Worm (Caenorhabditis elegans): Measurements from ENCODE around the gene srh-37.

The srh-37 gene

DNA sequence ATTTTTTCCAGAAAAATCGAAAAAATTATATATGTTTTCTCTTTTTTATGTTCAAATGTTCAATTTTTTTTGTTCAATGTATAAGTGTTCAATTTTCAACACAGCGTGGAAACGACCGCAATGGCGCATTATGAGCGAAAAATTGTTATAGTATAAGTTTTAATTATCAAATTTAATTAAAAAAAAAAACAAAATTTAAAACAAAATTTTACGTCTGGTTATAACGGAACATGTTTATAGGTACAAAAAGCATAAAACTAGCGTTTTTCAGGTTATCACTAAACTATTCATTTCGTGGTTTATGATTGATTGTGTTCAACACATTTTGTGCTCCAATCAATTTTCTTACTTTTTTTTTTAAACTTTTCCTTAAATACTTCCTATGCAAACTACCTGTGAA, 23.0 kb downstream of the srh-37 start, which contains the start of gene nhr-106:
Gene nhr-106, plus strand, starts transcription at position 301 of the 400 bp plus-strand sequence.
- TF ChIP-seq mef-2 (tag; optimal IDR thresholded peaks at IDR 0.05): no peak
- no peak for TF ChIP-seq sup-37 (GFP tag; optimal IDR thresholded peaks at IDR 0.05)
- no peak for TF ChIP-seq nhr-84 (tag; optimal IDR thresholded peaks at IDR 0.05)
- no peak for TF ChIP-seq elt-3 (tag; optimal IDR thresholded peaks at IDR 0.05)
- no peak for TF ChIP-seq hpl-2 (GFP tag; optimal IDR thresholded peaks at IDR 0.05)
- no peak for TF ChIP-seq sptf-1 (tag; optimal IDR thresholded peaks at IDR 0.05)
- TF ChIP-seq F16B12.6 (tag; optimal IDR thresholded peaks at IDR 0.05): no peak
- TF ChIP-seq vab-15 (tag; optimal IDR thresholded peaks at IDR 0.05): no peak
- TF ChIP-seq hlh-17 (GFP tag; optimal IDR thresholded peaks at IDR 0.05; ENCODE audit: borderline replicate concordance): no peak
- no peak for TF ChIP-seq snu-23 (GFP tag; optimal IDR thresholded peaks at IDR 0.05)
- TF ChIP-seq mab-9 (GFP tag; IDR thresholded peaks at IDR 0.05): no peak
- TF ChIP-seq nhr-11 (tag; optimal IDR thresholded peaks at IDR 0.05): no peak
- no peak for TF ChIP-seq fkh-8 (tag; optimal IDR thresholded peaks at IDR 0.05)
- no peak for TF ChIP-seq nhr-12 (tag; optimal IDR thresholded peaks at IDR 0.05)
- TF ChIP-seq ztf-4 (tag; optimal IDR thresholded peaks at IDR 0.05): no peak

DNA sequence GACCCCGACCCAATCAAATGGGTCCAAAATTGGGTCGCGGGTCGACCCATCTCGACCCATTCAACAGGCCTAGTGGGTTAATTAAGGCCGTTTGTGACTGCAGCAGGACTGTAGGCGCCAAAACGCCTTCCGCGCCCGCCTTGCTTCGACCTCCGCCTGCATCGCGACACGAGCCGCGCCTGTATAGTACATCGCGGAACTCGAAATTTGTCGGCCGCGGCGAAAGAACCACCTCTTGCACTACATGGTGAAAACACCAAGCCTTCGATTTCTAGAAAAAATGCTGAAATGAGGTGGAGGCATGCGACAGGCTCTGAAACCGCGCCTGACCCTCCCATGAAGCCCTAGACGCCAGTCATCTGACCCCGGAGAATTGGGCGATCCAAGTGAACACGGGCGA, 24.3 kb downstream of the srh-37 start:
- no peak for TF ChIP-seq sox-4 (tag; optimal IDR thresholded peaks at IDR 0.05)

DNA sequence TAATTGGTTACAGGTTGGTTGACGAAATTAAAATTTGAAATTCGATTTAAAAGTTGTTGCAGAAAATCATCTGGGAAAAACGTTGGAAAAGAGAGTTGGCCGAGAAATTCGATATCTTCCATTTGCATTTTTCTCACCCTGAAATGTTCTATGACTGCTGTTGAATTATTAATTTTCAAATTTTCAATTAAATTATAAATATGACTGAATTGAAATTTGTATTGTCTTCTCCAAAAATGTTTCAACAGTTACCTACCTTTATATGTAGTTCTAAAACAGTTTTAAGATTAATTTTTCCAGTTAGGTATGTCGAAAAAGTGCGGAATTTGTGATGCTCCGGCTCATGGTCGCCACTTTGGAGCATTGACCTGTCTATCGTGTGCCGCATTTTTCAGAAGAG, 25.6 kb downstream of the srh-37 start, which contains the start of gene nhr-211:
Gene nhr-211, plus strand, starts transcription at position 301 of the 400 bp plus-strand sequence.
- TF ChIP-seq isw-1 (GFP tag; IDR thresholded peaks at IDR 0.05) (no peak), elt-3 (tag; optimal IDR thresholded peaks at IDR 0.05) (no peak), lin-13 (GFP tag; optimal IDR thresholded peaks at IDR 0.05) (no peak), mef-2 (tag; optimal IDR thresholded peaks at IDR 0.05) (no peak), tlp-1 (tag; optimal IDR thresholded peaks at IDR 0.05) (no peak), ces-1 (GFP tag; optimal IDR thresholded peaks at IDR 0.05) (no peak), lir-3 (tag; optimal IDR thresholded peaks at IDR 0.05; ENCODE audit: poor library complexity) (no peak), pqm-1 (tag; optimal IDR thresholded peaks at IDR 0.05) (no peak), unc-62 (GFP tag; optimal IDR thresholded peaks at IDR 0.05) (no peak), sox-4 (tag; optimal IDR thresholded peaks at IDR 0.05) (no peak), C34B4.2 (tag; optimal IDR thresholded peaks at IDR 0.05) (no peak), vab-15 (tag; optimal IDR thresholded peaks at IDR 0.05) (no peak), nhr-47 (tag; optimal IDR thresholded peaks at IDR 0.05) (no peak), sup-37 (GFP tag; optimal IDR thresholded peaks at IDR 0.05) (no peak), lin-15B (tag; optimal IDR thresholded peaks at IDR 0.05) (no peak), hlh-17 (GFP tag; optimal IDR thresholded peaks at IDR 0.05; ENCODE audit: borderline replicate concordance) (no peak), lin-39 (tag; optimal IDR thresholded peaks at IDR 0.05) (no peak), dsc-1 (tag; optimal IDR thresholded peaks at IDR 0.05) (no peak)

DNA sequence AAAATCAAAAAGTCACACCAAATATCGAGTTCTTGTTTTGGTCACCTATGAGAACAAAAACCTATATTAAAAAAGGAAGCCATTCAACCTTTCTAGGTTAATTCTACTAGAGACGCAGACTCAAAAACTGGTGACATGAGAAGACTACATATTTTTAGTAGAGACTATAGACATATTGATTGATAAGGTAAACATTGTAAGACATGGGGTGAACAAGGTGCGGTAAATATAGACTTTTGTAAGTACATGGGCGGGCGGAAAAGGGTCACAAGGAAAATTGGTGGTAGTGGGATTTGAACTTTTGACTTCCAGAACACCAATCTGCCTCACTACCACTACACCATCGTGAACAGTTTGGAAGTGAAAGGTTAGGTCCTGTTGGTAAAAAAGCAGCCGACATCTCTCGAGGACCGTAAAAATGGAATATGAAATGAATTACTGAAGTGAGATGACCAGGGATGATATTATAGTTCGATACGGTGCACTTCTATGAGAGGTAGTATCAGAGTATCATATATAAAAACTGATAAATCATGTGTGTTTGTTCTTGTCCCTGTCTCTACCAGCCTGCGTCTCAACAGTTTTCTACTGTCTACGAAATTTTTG, 27.9 kb downstream of the srh-37 start, which contains the start of gene nhr-212:
Gene nhr-212, plus strand, starts transcription at position 573 of the 606 bp plus-strand sequence.
- TF ChIP-seq mep-1 (tag; optimal IDR thresholded peaks at IDR 0.05) (no peak), snpc-4 (tag; optimal IDR thresholded peaks at IDR 0.05) (peak; percentile 86), efl-1 (optimal IDR thresholded peaks at IDR 0.05) (no peak), efl-1 (GFP tag; optimal IDR thresholded peaks at IDR 0.05 in 1 of 2) (peak in 1 of 2 experiments; percentile 71), ceh-90 (tag; optimal IDR thresholded peaks at IDR 0.05) (no peak), nhr-76 (tag; optimal IDR thresholded peaks at IDR 0.05) (no peak), nhr-85 (tag) (peak; percentile 63), lin-39 (tag; optimal IDR thresholded peaks at IDR 0.05) (no peak), lin-14 (GFP tag; optimal IDR thresholded peaks at IDR 0.05) (peak; percentile 73), nhr-90 (tag; optimal IDR thresholded peaks at IDR 0.05; ENCODE audit: poor library complexity) (peak; percentile 10), nhr-11 (tag; optimal IDR thresholded peaks at IDR 0.05) (no peak), snu-23 (GFP tag; optimal IDR thresholded peaks at IDR 0.05) (peak; percentile 18), grh-1 (GFP tag; IDR thresholded peaks at IDR 0.05) (no peak), tbx-2 (tag; optimal IDR thresholded peaks at IDR 0.05) (peak; percentile 9), lin-35 (GFP tag; optimal IDR thresholded peaks at IDR 0.05) (peak in 1 of 2 experiments; percentile 53), nhr-20 (tag; optimal IDR thresholded peaks at IDR 0.05) (peak; percentile 55), ces-1 (GFP tag; optimal IDR thresholded peaks at IDR 0.05) (no peak), nhr-77 (tag; optimal IDR thresholded peaks at IDR 0.05) (peak; percentile 57), elt-2 (tag; optimal IDR thresholded peaks at IDR 0.05) (peak; percentile 42), nhr-71 (tag; optimal IDR thresholded peaks at IDR 0.05) (peak; percentile 36), lsy-2 (tag; optimal IDR thresholded peaks at IDR 0.05) (peak in 1 of 2 experiments; percentile 3), pax-3 (tag; optimal IDR thresholded peaks at IDR 0.05) (no peak)

Measured in whole organism, L1 larva.